Fruit fly (Drosophila melanogaster) whole organism: Measurements from ENCODE around the gene SCOT.

Experiments used
- CG8478 ChIP-seq: fragments of >200 bp; optimal IDR thresholded peaks from 2 replicates; lab custom pipeline; 2018; ENCODE audit warnings: inconsistent platforms
- EcR ChIP-seq, 2 experiments: fragments of >200 bp; optimal IDR thresholded peaks; 2 replicates each; lab custom pipeline; 2017; ENCODE audit warnings: missing biosample characterization in 2 of 2, missing genetic modification characterization in 2 of 2, missing genetic modification reagents in 2 of 2
- pan ChIP-seq: fragments of >200 bp; optimal IDR thresholded peaks from 2 replicates; lab custom pipeline; 2017
- psq ChIP-seq: fragments of >200 bp; optimal IDR thresholded peaks from 2 replicates; lab custom pipeline; 2017

DNA sequence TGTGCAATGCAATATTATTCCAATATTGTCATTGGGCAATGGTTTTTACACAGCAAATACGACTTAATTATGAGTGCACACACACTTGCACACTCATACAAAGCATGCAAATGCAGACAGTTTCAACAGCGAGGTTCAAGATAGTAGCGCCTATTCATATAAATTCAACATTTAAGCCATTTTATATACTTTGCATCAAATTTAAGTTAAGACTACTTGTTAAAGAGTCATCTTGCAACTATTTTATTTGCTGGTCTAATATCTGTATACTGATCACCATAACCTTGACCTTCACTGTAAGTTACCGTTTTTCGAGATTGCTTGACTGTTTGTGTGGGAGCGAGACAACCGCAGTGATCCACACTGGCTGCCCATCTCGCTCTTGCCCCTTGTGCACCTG, 22.5 kb downstream of the SCOT start:
- TF ChIP-seq psq (no peak), CG8478 (no peak), pan (no peak), EcR (GFP tag; optimal IDR thresholded peaks at IDR 0.05; lab: Kevin White, UChicago) (no peak)
